Fruit fly (Drosophila melanogaster): ENCODE measurements around the gene jar.

jar gene

DNA sequence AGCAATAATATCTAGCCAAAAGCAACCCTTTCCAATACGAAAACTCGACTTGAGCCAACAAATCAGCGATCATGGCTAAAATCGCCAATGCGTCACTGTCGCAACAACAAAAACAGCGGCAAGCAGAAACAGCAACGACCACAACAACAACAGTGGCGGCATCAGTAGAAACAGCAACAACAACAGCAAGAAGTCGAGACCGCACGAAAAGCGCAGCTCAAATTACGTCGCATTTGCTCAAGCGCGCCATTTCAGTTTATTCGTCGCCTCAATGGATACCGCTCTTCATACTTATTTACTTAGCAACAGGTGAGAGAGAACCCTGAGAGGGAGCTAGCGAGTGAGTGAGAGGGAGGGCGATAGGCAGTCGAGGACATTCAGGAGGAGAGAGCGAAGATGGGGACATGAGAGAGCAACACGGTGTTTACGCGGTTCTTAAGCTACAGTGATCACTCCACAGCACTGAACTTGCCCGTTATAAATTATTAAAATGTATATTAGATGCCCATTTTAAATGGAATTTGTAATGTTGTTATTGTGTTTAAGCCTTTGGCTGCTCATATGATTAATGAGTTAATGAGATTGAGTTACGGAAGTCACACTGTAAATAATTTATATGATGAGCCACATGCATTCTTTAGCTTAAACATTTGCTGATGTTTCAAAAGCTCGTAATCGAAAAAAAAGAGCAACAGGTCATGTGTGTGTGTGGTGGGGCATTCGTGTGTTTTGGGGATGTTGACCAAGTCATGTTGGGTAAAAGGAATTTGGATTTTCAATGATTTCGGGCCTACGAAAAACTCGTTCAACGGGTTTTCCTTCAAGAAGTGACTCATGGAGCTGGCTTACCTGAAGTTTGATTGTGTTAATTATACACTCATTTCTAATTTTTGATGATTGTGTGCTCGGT, 24.8 kb upstream of the jar start (continued):
- TF ChIP-seq CG10462 (GFP tag; optimal IDR thresholded peaks at IDR 0.05) = peak; percentile 63
- peak; percentile 71 for TF ChIP-seq Six4 (GFP tag; optimal IDR thresholded peaks at IDR 0.05)
- no peak for TF ChIP-seq Neu2 (GFP tag; optimal IDR thresholded peaks at IDR 0.05; ENCODE audit: borderline replicate concordance)
- peak; percentile 63 for TF ChIP-seq CG7987 (GFP tag; optimal IDR thresholded peaks at IDR 0.05)
- TF ChIP-seq CG7556 (GFP tag; optimal IDR thresholded peaks at IDR 0.05) = peak; percentile 78
- TF ChIP-seq Fer3 (tag; optimal IDR thresholded peaks at IDR 0.05) = peak; percentile 78
- no peak for TF ChIP-seq CG42726 (GFP tag; IDR thresholded peaks at IDR 0.05; ENCODE audit: partially characterized antibody)
- TF ChIP-seq Mrtf (GFP tag; IDR thresholded peaks at IDR 0.05) = peak; percentile 79
- TF ChIP-seq repo (GFP tag; optimal IDR thresholded peaks at IDR 0.05) = peak; percentile 48
- TF ChIP-seq CG7357 (GFP tag; IDR thresholded peaks at IDR 0.05) = peak; percentile 67; the same call in 2 of the 3 replicates
- peak in 1 of 3 experiments; percentile 78 for TF ChIP-seq lola (GFP tag; optimal IDR thresholded peaks at IDR 0.05)
- peak; percentile 44 for TF ChIP-seq kah (GFP tag; optimal IDR thresholded peaks at IDR 0.05)
- TF ChIP-seq HLH3B (GFP tag; IDR thresholded peaks at IDR 0.05) = peak; percentile 76
- TF ChIP-seq Bdp1 (GFP tag; optimal IDR thresholded peaks at IDR 0.05) = peak; percentile 52
- peak; percentile 64 for TF ChIP-seq sd (tag; optimal IDR thresholded peaks at IDR 0.05)
- TF ChIP-seq CG9727 (GFP tag; optimal IDR thresholded peaks at IDR 0.05) = peak; percentile 83
- no peak for TF ChIP-seq gro (GFP tag; optimal IDR thresholded peaks at IDR 0.05)
- peak; percentile 41; the same call in 1 of the 2 replicates for TF ChIP-seq GATAe (GFP tag; conservative IDR thresholded peaks at IDR 0.05)
- TF ChIP-seq nom (GFP tag; optimal IDR thresholded peaks at IDR 0.05) = peak; percentile 91
- TF ChIP-seq zen2 (GFP tag; IDR thresholded peaks at IDR 0.05; ENCODE audit: partially characterized antibody) = no peak
- no peak for TF ChIP-seq HLH4C (GFP tag; IDR thresholded peaks at IDR 0.05; ENCODE audit: partially characterized antibody)
- peak; percentile 83 for TF ChIP-seq NfI (GFP tag; optimal IDR thresholded peaks at IDR 0.05)
- TF ChIP-seq Chrac-16 (GFP tag; optimal IDR thresholded peaks at IDR 0.05) = peak; percentile 82
- TF ChIP-seq CG2116 (GFP tag; optimal IDR thresholded peaks at IDR 0.05) = peak; percentile 36
- no peak for TF ChIP-seq Dip2 (GFP tag; IDR thresholded peaks at IDR 0.05)
- peak; percentile 38 for TF ChIP-seq kni (GFP tag; optimal IDR thresholded peaks at IDR 0.05)
- peak; percentile 75 for TF ChIP-seq Abd-B (GFP tag; optimal IDR thresholded peaks at IDR 0.05)
- TF ChIP-seq pb (GFP tag; optimal IDR thresholded peaks at IDR 0.05) = peak; percentile 41
- peak; percentile 71 for TF ChIP-seq ac (GFP tag; optimal IDR thresholded peaks at IDR 0.05)
- TF ChIP-seq H15 (GFP tag; IDR thresholded peaks at IDR 0.05) = peak; percentile 68; the same call in 2 of the 3 replicates
- peak; percentile 29 for TF ChIP-seq gcm (GFP tag; optimal IDR thresholded peaks at IDR 0.05)
- TF ChIP-seq tap (tag; optimal IDR thresholded peaks at IDR 0.05) = peak; percentile 73
- TF ChIP-seq CG8478 (optimal IDR thresholded peaks at IDR 0.05) = no peak
- TF ChIP-seq shn (GFP tag; optimal IDR thresholded peaks at IDR 0.05) = peak; percentile 27
- peak; percentile 58 for TF ChIP-seq Usf (GFP tag; optimal IDR thresholded peaks at IDR 0.05)
- TF ChIP-seq Lhr (GFP tag; optimal IDR thresholded peaks at IDR 0.05) = peak; percentile 35
- TF ChIP-seq ewg (GFP tag; optimal IDR thresholded peaks at IDR 0.05) = peak; percentile 52
- TF ChIP-seq HmgZ (tag; optimal IDR thresholded peaks at IDR 0.05) = peak; percentile 59
- no peak for TF ChIP-seq br (optimal IDR thresholded peaks at IDR 0.05)
- TF ChIP-seq tio (GFP tag; optimal IDR thresholded peaks at IDR 0.05) = peak; percentile 76
- no peak for TF ChIP-seq pita (GFP tag; optimal IDR thresholded peaks at IDR 0.05)
- TF ChIP-seq ci (GFP tag; IDR thresholded peaks at IDR 0.05) = peak; percentile 88
- TF ChIP-seq wor (GFP tag; IDR thresholded peaks at IDR 0.05) = peak; percentile 44; the same call in 1 of the 2 replicates
- TF ChIP-seq usp (GFP tag; optimal IDR thresholded peaks at IDR 0.05) = no peak
- no peak for TF ChIP-seq CG6791 (GFP tag; IDR thresholded peaks at IDR 0.05; ENCODE audit: partially characterized antibody)
- TF ChIP-seq bigmax (GFP tag; optimal IDR thresholded peaks at IDR 0.05) = no peak
- no peak for TF ChIP-seq BEAF-32 (GFP tag; optimal IDR thresholded peaks at IDR 0.05)
- no peak for TF ChIP-seq CG10565 (GFP tag; optimal IDR thresholded peaks at IDR 0.05)

All from whole organism, embryonic.